Worm (Caenorhabditis elegans): ENCODE data around the gene nac-3.

Gene nac-3

DNA sequence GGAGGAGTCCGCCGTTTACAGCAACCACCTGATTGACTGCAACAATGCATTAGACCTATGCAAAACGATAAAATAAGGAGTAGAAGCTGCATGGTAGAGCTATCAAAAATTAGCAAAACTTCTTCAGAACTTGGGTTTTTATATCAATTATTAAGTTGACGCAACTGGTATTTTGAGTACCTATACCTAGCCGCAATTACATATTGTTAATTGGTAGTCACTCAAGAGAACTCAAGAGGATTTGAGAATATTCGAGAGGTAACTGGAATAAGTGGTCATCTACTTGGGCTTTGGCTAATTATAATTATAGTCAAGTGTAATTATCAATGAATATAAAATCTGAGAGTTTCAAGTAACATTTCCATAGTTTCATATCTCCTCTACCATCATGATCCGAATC lies 48.6 kb downstream of the nac-3 start, which contains the start of the genes T20G5.13 and T20G5.12:
Gene T20G5.13, minus strand, starts transcription at position 101 of the 400 bp plus-strand sequence.
Gene T20G5.12, plus strand, starts transcription at position 370 of the 400 bp plus-strand sequence.
- TF ChIP-seq unc-55 (GFP tag; optimal IDR thresholded peaks at IDR 0.05) (no peak), dve-1 (tag; optimal IDR thresholded peaks at IDR 0.05) (no peak), ceh-9 (tag; optimal IDR thresholded peaks at IDR 0.05) (no peak), mec-3 (tag; optimal IDR thresholded peaks at IDR 0.05; ENCODE audit: borderline replicate concordance) (no peak), fkh-10 (GFP tag; optimal IDR thresholded peaks at IDR 0.05) (no peak), sdc-2 (tag; optimal IDR thresholded peaks at IDR 0.05) (no peak), ttx-3 (tag; optimal IDR thresholded peaks at IDR 0.05) (no peak), dmd-4 (tag; optimal IDR thresholded peaks at IDR 0.05; ENCODE audit: borderline replicate concordance) (no peak), unc-86 (tag; optimal IDR thresholded peaks at IDR 0.05) (no peak), zip-5 (tag; optimal IDR thresholded peaks at IDR 0.05) (no peak), ceh-45 (GFP tag; IDR thresholded peaks at IDR 0.05) (no peak), fkh-6 (tag; optimal IDR thresholded peaks at IDR 0.05) (no peak), pag-3 (tag; optimal IDR thresholded peaks at IDR 0.05; ENCODE audit: borderline replicate concordance) (no peak), ceh-6 (GFP tag; optimal IDR thresholded peaks at IDR 0.05) (no peak), syd-9 (tag; optimal IDR thresholded peaks at IDR 0.05) (no peak), nhr-11 (tag; optimal IDR thresholded peaks at IDR 0.05) (no peak), C38D4.7 (GFP tag; optimal IDR thresholded peaks at IDR 0.05) (no peak)

DNA sequence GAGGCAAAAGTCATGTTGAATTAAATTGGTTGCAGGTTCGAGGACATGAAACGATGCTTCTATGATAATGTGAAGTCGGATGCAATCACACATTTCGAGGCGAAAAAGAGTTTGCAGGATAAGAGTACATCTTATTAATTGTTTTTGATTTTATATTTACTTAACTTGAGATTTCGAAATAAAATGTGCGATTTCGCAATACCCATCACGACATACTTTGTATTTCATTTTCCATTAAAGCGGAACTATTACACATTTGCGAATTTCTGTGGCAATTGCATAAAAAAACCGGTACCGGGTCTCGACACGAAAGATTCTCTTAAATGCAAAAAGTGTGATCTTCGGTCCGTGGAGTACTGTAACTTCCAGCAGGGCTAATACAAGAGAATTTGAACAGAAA lies 49.8 kb downstream of the nac-3 start:
- TF ChIP-seq F13H6.1 (tag; optimal IDR thresholded peaks at IDR 0.05) = no peak
- no peak for TF ChIP-seq unc-3 (GFP tag; conservative IDR thresholded peaks at IDR 0.05)
- no peak for TF ChIP-seq unc-3 (tag; optimal IDR thresholded peaks at IDR 0.05)
- no peak for TF ChIP-seq nhr-232 (tag; optimal IDR thresholded peaks at IDR 0.05)
- TF ChIP-seq ama-1 (optimal IDR thresholded peaks at IDR 0.05) = no peak
- TF ChIP-seq mec-3 (tag; optimal IDR thresholded peaks at IDR 0.05; ENCODE audit: borderline replicate concordance) = no peak
- TF ChIP-seq syd-9 (tag; optimal IDR thresholded peaks at IDR 0.05) = no peak
- no peak for TF ChIP-seq C38D4.7 (GFP tag; optimal IDR thresholded peaks at IDR 0.05)
- TF ChIP-seq hlh-6 (tag; optimal IDR thresholded peaks at IDR 0.05) = no peak

DNA sequence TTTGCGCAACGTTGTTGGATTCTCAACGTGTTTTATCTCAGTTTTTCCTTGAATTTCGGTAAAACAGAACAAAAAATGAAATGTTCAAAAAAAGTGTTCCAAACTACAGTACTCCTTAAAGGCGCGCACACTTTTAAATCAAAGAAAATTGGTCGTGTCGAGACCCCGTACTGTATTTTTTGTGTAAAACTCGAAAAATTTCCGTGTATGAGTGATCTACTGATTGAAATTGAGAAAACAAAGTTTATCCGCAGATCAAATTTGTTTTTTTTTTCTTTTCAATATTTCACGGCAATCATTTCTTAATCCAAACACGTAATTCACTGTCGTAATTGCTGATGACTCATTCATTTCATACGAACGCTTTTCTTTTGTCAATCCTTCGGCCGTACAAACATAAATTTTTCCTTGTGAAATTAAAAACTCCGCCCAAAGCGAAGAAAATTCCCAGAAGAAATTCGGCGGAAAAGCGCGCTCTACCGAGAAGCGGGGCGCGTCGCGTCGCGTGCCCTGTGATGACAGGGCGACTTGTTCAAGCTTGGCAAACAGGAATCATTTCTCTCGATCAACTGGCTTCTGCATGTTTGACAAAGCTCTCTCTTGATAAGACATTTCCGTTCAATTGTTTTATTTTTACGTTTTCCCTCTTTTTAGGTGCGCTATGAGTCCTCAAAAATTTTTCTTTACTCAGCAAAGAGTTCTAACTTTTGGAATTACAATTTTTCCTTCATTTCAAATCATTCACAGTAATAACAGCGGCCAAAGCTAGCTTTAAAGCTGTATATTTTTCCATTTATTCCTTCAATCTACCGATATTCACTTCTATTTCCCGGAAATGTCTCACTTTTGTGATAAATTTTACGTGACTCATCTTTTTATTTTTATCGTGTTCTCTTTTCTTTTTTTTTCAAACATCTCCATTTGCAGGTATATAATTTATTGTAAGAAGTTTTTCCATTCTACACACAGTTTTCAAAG lies 50.6 kb downstream of the nac-3 start, which contains the start of gene chc-1:
Gene chc-1, plus strand, starts transcription at position 928 of the 978 bp plus-strand sequence.
- TF ChIP-seq nfya-1 (tag; optimal IDR thresholded peaks at IDR 0.05) (peak; percentile 12), unc-55 (GFP tag; optimal IDR thresholded peaks at IDR 0.05) (peak; percentile 46), T23F11.4 (GFP tag; optimal IDR thresholded peaks at IDR 0.05) (no peak), dve-1 (tag; optimal IDR thresholded peaks at IDR 0.05) (peak; percentile 37), ceh-30 (tag; optimal IDR thresholded peaks at IDR 0.05) (no peak), ceh-18 (tag; optimal IDR thresholded peaks at IDR 0.05) (peak; percentile 1)

DNA sequence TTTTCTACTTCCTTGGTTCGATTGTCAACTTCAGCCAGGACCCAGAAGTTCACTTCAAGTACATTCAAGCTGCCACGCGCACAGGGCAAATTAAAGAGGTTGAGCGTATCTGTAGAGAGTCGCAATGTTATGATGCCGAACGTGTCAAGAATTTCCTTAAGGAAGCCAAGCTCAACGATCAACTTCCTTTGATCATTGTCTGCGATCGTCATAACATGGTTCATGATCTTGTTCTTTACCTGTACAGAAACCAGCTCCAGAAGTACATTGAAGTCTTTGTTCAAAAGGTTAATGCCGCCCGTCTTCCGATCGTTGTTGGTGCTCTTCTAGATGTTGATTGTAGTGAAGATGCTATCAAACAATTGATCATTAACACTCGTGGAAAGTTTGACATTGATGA lies 53.8 kb downstream of the nac-3 start:
- TF ChIP-seq hlh-8 (tag; optimal IDR thresholded peaks at IDR 0.05) (no peak), fax-1 (tag; optimal IDR thresholded peaks at IDR 0.05) (no peak), Y22D7AL.16 (tag; optimal IDR thresholded peaks at IDR 0.05) (no peak), pros-1 (tag; optimal IDR thresholded peaks at IDR 0.05) (no peak), madf-2 (tag; optimal IDR thresholded peaks at IDR 0.05) (no peak), ceh-14 (tag; optimal IDR thresholded peaks at IDR 0.05) (no peak), pha-2 (tag; optimal IDR thresholded peaks at IDR 0.05) (no peak), pag-3 (tag; optimal IDR thresholded peaks at IDR 0.05; ENCODE audit: borderline replicate concordance) (no peak), unc-55 (GFP tag; optimal IDR thresholded peaks at IDR 0.05) (no peak), K02D7.2 (tag; optimal IDR thresholded peaks at IDR 0.05) (no peak), F13H6.1 (tag; optimal IDR thresholded peaks at IDR 0.05) (no peak), gmeb-2 (tag; optimal IDR thresholded peaks at IDR 0.05) (no peak), che-1 (tag; optimal IDR thresholded peaks at IDR 0.05) (no peak)
